Worm (Caenorhabditis elegans): ENCODE results near the gene skr-4.

skr-4 gene

DNA sequence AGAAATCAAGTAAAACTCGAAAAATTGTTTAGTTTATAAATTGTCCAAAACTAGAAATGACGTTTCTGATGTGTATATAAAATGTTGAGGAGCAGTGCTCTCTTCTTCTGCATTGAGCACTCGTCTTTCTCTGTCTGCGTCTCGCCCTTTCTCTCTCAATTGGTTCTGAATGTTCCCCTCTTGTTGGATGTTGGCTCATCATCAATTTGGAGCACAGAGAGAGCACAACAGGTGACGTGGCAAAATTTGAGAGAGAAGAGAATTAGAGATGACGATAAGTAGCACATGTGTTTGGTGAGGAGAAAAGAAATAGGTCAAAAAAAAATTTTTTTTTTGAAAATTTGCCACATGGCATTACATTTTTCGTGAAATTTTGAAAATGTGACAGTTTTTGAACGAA lies 26.5 kb upstream of the skr-4 start:
- TF ChIP-seq snpc-4 (tag; optimal IDR thresholded peaks at IDR 0.05) (peak; percentile 53), nhr-77 (tag; optimal IDR thresholded peaks at IDR 0.05) (no peak), ceh-88 (GFP tag; IDR thresholded peaks at IDR 0.05) (no peak), ceh-82 (tag; optimal IDR thresholded peaks at IDR 0.05) (peak in 2 of 3 experiments; percentile 24 to 43), efl-1 (optimal IDR thresholded peaks at IDR 0.05) (peak; percentile 40 to 50), efl-1 (GFP tag; optimal IDR thresholded peaks at IDR 0.05 in 1 of 2) (peak; percentile 34 to 86), xbp-1 (tag; optimal IDR thresholded peaks at IDR 0.05) (peak; percentile 35), egl-27 (tag; optimal IDR thresholded peaks at IDR 0.05) (peak in 1 of 2 experiments; percentile 29), lin-14 (GFP tag; optimal IDR thresholded peaks at IDR 0.05) (peak; percentile 92), fos-1 (tag; optimal IDR thresholded peaks at IDR 0.05) (peak; percentile 49), dsc-1 (tag; optimal IDR thresholded peaks at IDR 0.05) (peak; percentile 81), fkh-4 (tag; optimal IDR thresholded peaks at IDR 0.05; ENCODE audit: borderline replicate concordance) (peak; percentile 43), swsn-7 (tag; optimal IDR thresholded peaks at IDR 0.05) (peak; percentile 50), nhr-20 (tag; optimal IDR thresholded peaks at IDR 0.05) (peak; percentile 20), irx-1 (tag; optimal IDR thresholded peaks at IDR 0.05) (peak; percentile 8), snu-23 (GFP tag; optimal IDR thresholded peaks at IDR 0.05) (peak; percentile 65), nhr-11 (tag; optimal IDR thresholded peaks at IDR 0.05) (peak; percentile 29), ceh-63 (GFP tag; optimal IDR thresholded peaks at IDR 0.05) (no peak), nhr-19 (GFP tag; conservative IDR thresholded peaks at IDR 0.05) (peak; percentile 50), fkh-10 (GFP tag; optimal IDR thresholded peaks at IDR 0.05) (peak; percentile 25), mep-1 (tag; optimal IDR thresholded peaks at IDR 0.05) (peak; percentile 48), ceh-8 (GFP tag; optimal IDR thresholded peaks at IDR 0.05) (no peak), C34B4.2 (tag; optimal IDR thresholded peaks at IDR 0.05) (no peak), blmp-1 (tag; optimal IDR thresholded peaks at IDR 0.05) (no peak), tbx-2 (tag; optimal IDR thresholded peaks at IDR 0.05) (peak; percentile 29), nhr-71 (tag; optimal IDR thresholded peaks at IDR 0.05) (peak; percentile 85), F16B12.6 (tag; optimal IDR thresholded peaks at IDR 0.05) (peak; percentile 24), lin-13 (GFP tag; optimal IDR thresholded peaks at IDR 0.05) (peak; percentile 53), C04F5.9 (tag; optimal IDR thresholded peaks at IDR 0.05) (no peak), lin-35 (GFP tag; optimal IDR thresholded peaks at IDR 0.05) (peak; percentile 13 to 30), lsy-2 (tag; optimal IDR thresholded peaks at IDR 0.05) (peak; percentile 69 to 75), sox-4 (tag; optimal IDR thresholded peaks at IDR 0.05) (no peak), dpl-1 (GFP tag; optimal IDR thresholded peaks at IDR 0.05) (peak in 1 of 3 experiments; percentile 33), mdl-1 (tag; optimal IDR thresholded peaks at IDR 0.05) (peak in 1 of 2 experiments; percentile 47), rnt-1 (tag; optimal IDR thresholded peaks at IDR 0.05) (peak; percentile 86)

ce11 chrV:19897982-19898381 lies 26.0 kb upstream of the skr-4 start:
- no peak for TF ChIP-seq nhr-47 (tag; optimal IDR thresholded peaks at IDR 0.05)
- TF ChIP-seq sox-4 (tag; optimal IDR thresholded peaks at IDR 0.05) = no peak
- no peak for TF ChIP-seq zag-1 (tag; optimal IDR thresholded peaks at IDR 0.05)
- TF ChIP-seq fkh-10 (GFP tag; optimal IDR thresholded peaks at IDR 0.05) = no peak
- no peak for TF ChIP-seq ztf-11 (tag; optimal IDR thresholded peaks at IDR 0.05)
- no peak for TF ChIP-seq nhr-77 (tag; optimal IDR thresholded peaks at IDR 0.05)
- TF ChIP-seq ztf-4 (tag; optimal IDR thresholded peaks at IDR 0.05) = no peak
- TF ChIP-seq xbp-1 (tag; optimal IDR thresholded peaks at IDR 0.05) = no peak
- TF ChIP-seq ceh-63 (GFP tag; optimal IDR thresholded peaks at IDR 0.05) = no peak
- TF ChIP-seq snu-23 (GFP tag; optimal IDR thresholded peaks at IDR 0.05) = no peak
- TF ChIP-seq elt-2 (tag; optimal IDR thresholded peaks at IDR 0.05) = no peak
- no peak for TF ChIP-seq zip-4 (GFP tag; optimal IDR thresholded peaks at IDR 0.05)
- TF ChIP-seq ceh-8 (GFP tag; optimal IDR thresholded peaks at IDR 0.05) = no peak
- no peak for TF ChIP-seq C04F5.9 (tag; optimal IDR thresholded peaks at IDR 0.05)
- no peak for TF ChIP-seq efl-1 (optimal IDR thresholded peaks at IDR 0.05)
- no peak for TF ChIP-seq efl-1 (GFP tag; optimal IDR thresholded peaks at IDR 0.05 in 1 of 2)

Data from whole organism, L1 larva.